Worm (Caenorhabditis elegans) whole organism, L1 larva: Measurements from ENCODE around the gene F43E2.6.

Experiments
- ama-1 ChIP-seq: fragments of 150-350 bp; optimal IDR thresholded peaks from 2 replicates; lab custom pipeline; 2014
- ceh-82 ChIP-seq, 3 experiments: fragments of 150-350 bp in 1 of 3; sonication (generic microtip) in 2 of 3; optimal IDR thresholded peaks; 2 replicates each; lab custom pipeline; 2014 to 2017; ENCODE audit warnings: missing biosample characterization in 3 of 3, missing genetic modification characterization in 3 of 3
- fos-1 ChIP-seq: fragments of 150-350 bp; optimal IDR thresholded peaks from 2 replicates; lab custom pipeline; 2014; ENCODE audit warnings: missing biosample characterization, missing genetic modification characterization
- unc-130 ChIP-seq: fragments of 150-350 bp; optimal IDR thresholded peaks from 2 replicates; lab custom pipeline; 2017; ENCODE audit warnings: missing biosample characterization, missing genetic modification characterization, inconsistent platforms

ce11 chrII:7342884-7343283 lies 25.8 kb downstream of the F43E2.6 start:
- TF ChIP-seq ceh-82 (tag; optimal IDR thresholded peaks at IDR 0.05; lab: Kevin White, UChicago), result no peak
- peak; percentile 72 for TF ChIP-seq unc-130 (tag; lab: Kevin White, UChicago)
- no peak for TF ChIP-seq ama-1 (lab: Kevin White, UChicago)
- no peak for TF ChIP-seq fos-1
